Worm (Caenorhabditis elegans) whole organism, L3 larva: ENCODE data around the gene srbc-23.

Experiments
- ceh-16 ChIP-seq: sonication (generic microtip); optimal IDR thresholded peaks from 2 replicates; lab custom pipeline; 2017; ENCODE audit warnings: missing biosample characterization, missing genetic modification characterization
- ceh-9 ChIP-seq: sonication (generic microtip); optimal IDR thresholded peaks from 2 replicates; lab custom pipeline; 2018; ENCODE audit warnings: missing biosample characterization, missing genetic modification characterization
- mdl-1 ChIP-seq: fragments of 150-350 bp; optimal IDR thresholded peaks from 2 replicates; lab custom pipeline; 2014; ENCODE audit warnings: missing biosample characterization, missing genetic modification characterization
- nhr-11 ChIP-seq: fragments of 150-350 bp; optimal IDR thresholded peaks from 2 replicates; lab custom pipeline; 2014; ENCODE audit warnings: missing biosample characterization, missing genetic modification characterization
- nhr-23 ChIP-seq: fragments of 150-350 bp; optimal IDR thresholded peaks from 2 replicates; lab custom pipeline; 2014; ENCODE audit warnings: missing biosample characterization, missing genetic modification reagents, missing genetic modification characterization
- nhr-237 ChIP-seq: fragments of 150-350 bp; optimal IDR thresholded peaks from 2 replicates; lab custom pipeline; 2014; ENCODE audit warnings: missing biosample characterization, missing genetic modification characterization
- tbx-2 ChIP-seq: sonication (generic microtip); optimal IDR thresholded peaks from 2 replicates; lab custom pipeline; 2016; ENCODE audit warnings: mild to moderate bottlenecking, missing genetic modification characterization, missing compliant biosample characterization
- unc-39 ChIP-seq: sonication (generic microtip); optimal IDR thresholded peaks from 4 replicates; lab custom pipeline; 2017; ENCODE audit warnings: missing biosample characterization, missing genetic modification characterization
- unc-62 ChIP-seq: fragments of 150-350 bp; sonication (generic microtip); optimal IDR thresholded peaks from 4 replicates; lab custom pipeline; 2014; ENCODE audit warnings: missing biosample characterization, missing genetic modification reagents, missing genetic modification characterization

- TF ChIP-seq nhr-237 (tag; lab: Kevin White, UChicago) (no peak), unc-39 (no peak), nhr-23 (tag; lab: Kevin White, UChicago) (no peak), mdl-1 (tag; lab: Kevin White, UChicago) (no peak), nhr-11 (tag; lab: Kevin White, UChicago) (no peak), unc-62 (GFP tag; lab: Kevin White, UChicago) (no peak), tbx-2 (tag; lab: Kevin White, UChicago) (no peak), ceh-16 (tag; lab: Kevin White, UChicago) (no peak), ceh-9 (no peak)
Observed at ce11 chrV:2149432-2149831, 3.9 kb upstream of the srbc-23 start, which contains the start of gene C45H4.21.
